Fruit fly (Drosophila melanogaster) whole organism, larva: ENCODE data around the gene CG5096.

Experiments used
- noc ChIP-seq: fragments of 200-800 bp; sonication (Bioruptor generic); optimal IDR thresholded peaks from 3 replicates; lab custom pipeline; 2019; ENCODE audit warnings: missing biosample characterization, mild to moderate bottlenecking, missing genetic modification characterization, moderate library complexity

CG5096 gene

dm6 chr2L:10381890-10382450 lies at the start of gene CG5096:
CG5096 (plus strand) TSS chr2L:10382263.
- peak; percentile 97 for TF ChIP-seq noc (tag; lab: Kevin White, UChicago)

- TF ChIP-seq noc (tag; lab: Kevin White, UChicago): no peak
Observed at dm6 chr2L:10333091-10333991, 48.7 kb upstream of the CG5096 start, which contains the start of gene GATAd. GATAd (plus strand) TSS chr2L:10333734.

dm6 chr2L:10334213-10334612 lies 47.9 kb upstream of the CG5096 start:
- no peak for TF ChIP-seq noc (tag; lab: Kevin White, UChicago)

dm6 chr2L:10334854-10335277 lies 47.2 kb upstream of the CG5096 start:
- TF ChIP-seq noc (tag; lab: Kevin White, UChicago): peak; percentile 89

DNA sequence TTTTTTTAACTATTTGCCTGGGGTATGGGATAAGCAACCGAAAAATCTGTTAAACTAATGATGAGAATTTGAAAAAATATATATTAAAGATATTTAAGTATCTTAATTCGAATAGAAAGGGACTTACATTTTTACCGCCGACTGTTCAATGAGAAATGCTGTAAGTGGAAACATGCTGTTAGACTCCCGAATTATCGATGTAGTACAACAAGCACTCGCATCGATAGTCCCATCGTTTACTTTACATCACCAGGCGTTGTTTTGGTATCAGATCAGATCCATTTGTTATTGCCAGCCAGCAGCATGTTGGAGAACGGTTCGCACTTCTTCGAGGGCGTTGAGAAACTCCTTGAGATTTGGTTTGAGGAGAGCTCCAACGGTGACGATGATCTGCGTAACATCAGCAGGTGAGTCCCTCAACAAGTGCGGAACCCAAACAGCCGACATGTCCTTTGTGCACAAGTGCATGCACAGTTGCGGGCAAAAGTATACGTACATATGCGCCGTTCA lies 42.8 kb upstream of the CG5096 start, which contains the start of gene SamDC:
Gene SamDC (plus strand): TSS at position 246 of the 510 bp plus-strand sequence.
- no peak for TF ChIP-seq noc (tag; lab: Kevin White, UChicago)

- no peak for TF ChIP-seq noc (tag; lab: Kevin White, UChicago)
Observed at dm6 chr2L:10339841-10340240, 42.2 kb upstream of the CG5096 start.

- TF ChIP-seq noc (tag; lab: Kevin White, UChicago): peak; percentile 14
Observed at dm6 chr2L:10341405-10341804, 40.7 kb upstream of the CG5096 start, which contains the start of gene CG31715. CG31715 (plus strand) TSS chr2L:10341616.

- no peak for TF ChIP-seq noc (tag; lab: Kevin White, UChicago)
Observed at dm6 chr2L:10342471-10342870, 39.6 kb upstream of the CG5096 start, which contains the start of gene Sps2. Sps2 (plus strand) TSS chr2L:10342594.

DNA sequence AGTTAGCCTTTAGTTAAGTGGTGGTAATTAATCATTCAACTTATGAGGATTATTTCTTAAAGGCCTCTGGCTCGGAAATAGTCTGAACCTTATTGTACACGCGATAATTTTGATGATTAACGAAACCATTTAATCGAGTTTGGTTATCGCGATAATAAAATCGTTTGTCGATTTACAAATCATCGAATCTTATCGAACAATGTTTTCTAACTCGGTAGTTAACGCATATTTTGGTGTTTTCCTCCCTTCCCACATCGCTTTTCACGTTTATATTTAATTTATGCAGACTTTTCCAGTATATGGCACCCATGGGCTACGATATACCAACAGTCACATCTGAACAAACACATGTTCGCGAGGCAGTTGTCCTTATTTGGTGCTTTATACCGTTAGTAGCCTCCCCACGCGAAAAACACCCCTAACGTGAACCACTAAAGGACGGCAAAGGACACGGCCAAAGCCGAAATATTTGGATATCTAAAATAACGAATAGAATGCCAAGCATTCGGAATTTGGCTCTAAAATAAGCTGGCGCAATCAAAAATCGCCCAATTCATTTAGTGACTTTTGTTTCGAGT lies 37.9 kb upstream of the CG5096 start, which contains the start of gene Frmd5:
Gene Frmd5 (plus strand): TSS at position 414 of the 578 bp plus-strand sequence.
- no peak for TF ChIP-seq noc (tag; lab: Kevin White, UChicago)

dm6 chr2L:10351130-10351529 lies 30.9 kb upstream of the CG5096 start:
- TF ChIP-seq noc (tag; lab: Kevin White, UChicago): no peak

dm6 chr2L:10353871-10354270 lies 28.2 kb upstream of the CG5096 start, which contains the start of gene CG34367:
CG34367 (minus strand) TSS chr2L:10353905.
- no peak for TF ChIP-seq noc (tag; lab: Kevin White, UChicago)

DNA sequence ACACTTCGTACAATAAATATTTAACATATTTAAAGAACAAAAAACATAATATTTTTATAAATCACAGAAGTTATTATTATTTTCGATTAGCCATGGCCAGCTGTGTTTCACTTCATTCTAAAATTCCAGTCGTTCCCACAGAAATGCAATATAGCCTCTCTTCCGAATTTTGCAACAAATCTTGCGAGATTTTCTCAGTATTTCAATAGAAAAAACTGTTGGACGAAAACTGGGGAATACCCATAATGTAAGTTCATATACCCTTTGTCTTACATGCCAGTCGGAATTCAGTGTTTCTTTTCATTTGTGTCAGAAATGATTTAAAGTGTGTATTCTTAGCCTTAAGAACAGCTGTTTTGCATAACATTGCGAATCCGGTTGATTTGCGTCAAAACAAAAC lies 25.6 kb upstream of the CG5096 start, which contains the start of the genes CtsL4 and ClpP:
Gene CtsL4 (minus strand): TSS at position 90 of the 400 bp plus-strand sequence.
Gene ClpP (plus strand): TSS at position 288 of the 400 bp plus-strand sequence.
- TF ChIP-seq noc (tag; lab: Kevin White, UChicago): no peak

DNA sequence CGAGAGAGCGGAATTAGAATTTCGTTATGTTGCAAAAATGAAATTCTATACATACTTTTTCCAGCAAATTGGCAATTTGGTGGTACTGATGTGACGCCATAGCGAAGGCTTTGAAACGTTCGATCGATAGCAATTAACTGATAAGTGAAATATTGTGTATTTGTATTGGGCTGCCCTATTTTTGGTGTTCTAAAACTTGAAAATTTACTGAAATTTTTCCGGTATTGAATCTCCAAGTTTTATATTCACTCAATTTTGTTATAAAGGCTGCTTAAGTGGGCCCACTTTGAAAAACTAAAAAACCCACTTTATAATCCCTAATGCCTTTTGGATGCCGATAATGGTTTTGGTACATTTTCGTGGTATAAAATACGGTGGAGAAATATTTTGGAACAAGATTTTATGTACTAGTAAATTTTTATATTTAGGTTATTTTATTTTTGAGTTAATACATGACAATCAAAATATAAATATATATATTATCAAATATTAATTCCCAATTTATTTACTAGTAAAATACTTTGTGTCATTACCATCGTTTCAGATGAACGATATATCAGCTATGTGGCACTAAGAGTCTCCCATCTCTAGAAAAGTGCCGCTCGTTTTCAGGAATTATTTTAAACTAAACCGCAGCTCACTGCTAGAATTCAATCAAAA lies 19.5 kb upstream of the CG5096 start, which contains the start of the genes Cand1 and pim:
Gene Cand1 (minus strand): TSS at position 300 of the 660 bp plus-strand sequence.
Gene pim (plus strand): TSS at position 582 of the 660 bp plus-strand sequence.
- no peak for TF ChIP-seq noc (tag; lab: Kevin White, UChicago)

dm6 chr2L:10364229-10364628 lies 17.8 kb upstream of the CG5096 start, which contains the start of gene lft:
lft (plus strand) TSS chr2L:10364471.
- TF ChIP-seq noc (tag; lab: Kevin White, UChicago): no peak

DNA sequence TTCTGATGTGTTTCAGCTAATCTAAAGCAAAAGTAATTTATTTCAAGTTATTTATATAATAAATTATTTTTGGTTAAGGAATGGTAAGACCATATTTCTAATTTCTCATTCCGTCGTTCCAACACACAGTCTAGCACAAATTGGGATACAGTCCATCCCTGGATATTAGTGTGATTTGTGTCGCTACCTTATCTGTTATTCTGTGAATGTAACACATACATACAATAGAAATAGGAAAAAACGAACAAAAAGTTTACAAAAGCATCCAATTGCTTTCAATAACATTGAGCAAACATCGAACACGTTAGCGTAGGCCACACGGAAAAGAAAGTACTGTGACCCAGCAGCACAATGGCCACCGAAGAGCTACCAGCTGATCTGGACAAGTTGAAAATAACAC lies 15.5 kb upstream of the CG5096 start, which contains the start of gene CG5056:
Gene CG5056 (plus strand): TSS at position 168 of the 400 bp plus-strand sequence.
- no peak for TF ChIP-seq noc (tag; lab: Kevin White, UChicago)
